Worm (Caenorhabditis elegans) whole organism, dauer: ENCODE data around the gene sra-4.

Source experiments
- unc-62 ChIP-seq: sonication (generic microtip); optimal IDR thresholded peaks from 2 replicates; lab custom pipeline; 2017; ENCODE audit warnings: missing biosample characterization, missing genetic modification reagents, missing genetic modification characterization

Gene sra-4

DNA sequence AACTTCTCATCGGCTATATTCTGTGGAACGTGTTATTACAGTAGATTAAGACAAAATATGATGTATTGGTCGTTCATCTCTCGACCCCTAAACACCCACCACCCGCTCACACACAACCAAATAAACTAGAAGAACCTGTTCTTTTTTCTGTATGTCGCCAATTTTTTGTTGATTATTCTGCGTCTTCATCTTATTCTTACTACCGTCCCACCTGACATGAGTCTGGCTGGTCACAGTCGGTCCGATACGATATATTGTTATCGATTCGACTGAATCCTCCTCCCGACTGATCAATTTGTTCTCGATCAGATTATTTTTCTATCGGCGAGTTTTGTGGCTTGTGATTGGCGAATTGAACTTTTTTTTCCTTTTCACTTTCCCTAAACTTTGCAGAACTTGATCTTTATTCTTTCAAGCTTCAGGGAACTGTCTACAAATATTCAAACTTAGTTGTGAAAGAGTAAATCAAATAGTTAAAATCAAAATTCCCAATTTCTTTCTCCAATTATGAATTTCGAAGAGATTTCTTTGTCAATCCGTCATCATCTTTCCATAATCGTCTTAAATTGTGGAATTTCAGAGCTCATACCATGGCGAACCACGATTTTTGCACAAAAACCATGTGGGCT is 12.4 kb upstream of the sra-4 start, which contains the start of gene F35H8.2:
Gene F35H8.2, plus strand, starts transcription at position 579 of the 629 bp plus-strand sequence.
- no peak for TF ChIP-seq unc-62

DNA sequence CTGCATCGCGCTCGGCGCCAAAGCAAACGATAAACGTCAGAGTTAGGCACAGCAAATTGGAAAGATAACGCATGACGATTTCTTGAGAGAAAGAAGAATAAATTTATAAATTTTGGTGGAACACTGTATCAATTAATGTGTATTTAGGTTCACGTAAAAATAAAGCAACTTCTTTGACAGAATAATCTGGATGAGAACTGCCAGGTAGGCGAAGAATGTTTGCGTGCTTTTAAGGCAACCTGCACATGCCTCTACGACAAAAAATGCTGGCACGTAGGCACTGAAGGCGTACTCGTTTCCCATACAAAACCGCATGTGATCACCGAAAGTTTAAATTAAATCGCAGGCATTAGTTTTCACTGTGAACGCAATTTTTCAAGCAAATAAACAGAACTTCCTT is 10.5 kb upstream of the sra-4 start, which contains the start of gene F35H8.1:
Gene F35H8.1, minus strand, starts transcription at position 101 of the 400 bp plus-strand sequence.
- no peak for TF ChIP-seq unc-62

DNA sequence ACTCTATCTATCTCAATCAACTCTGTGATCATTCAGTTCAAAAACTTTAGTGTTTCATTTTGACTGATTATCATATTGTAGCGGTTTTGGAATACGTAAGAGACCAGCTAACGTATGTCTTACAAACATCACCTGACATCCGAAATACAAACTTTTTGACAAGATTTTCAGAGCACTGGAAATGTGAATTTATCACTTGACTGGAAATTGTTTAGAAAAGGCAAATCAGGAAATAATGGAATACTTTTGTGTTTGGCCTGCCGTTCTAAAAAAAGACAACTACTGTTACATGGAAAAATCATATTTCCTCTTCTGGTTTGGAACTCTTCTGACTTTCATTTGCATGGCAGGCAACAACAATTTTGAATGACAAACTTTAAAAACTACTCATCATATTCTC is 8.9 kb upstream of the sra-4 start, which contains the start of gene F35H8.12:
Gene F35H8.12, plus strand, starts transcription at position 301 of the 400 bp plus-strand sequence.
- TF ChIP-seq unc-62, result no peak

DNA sequence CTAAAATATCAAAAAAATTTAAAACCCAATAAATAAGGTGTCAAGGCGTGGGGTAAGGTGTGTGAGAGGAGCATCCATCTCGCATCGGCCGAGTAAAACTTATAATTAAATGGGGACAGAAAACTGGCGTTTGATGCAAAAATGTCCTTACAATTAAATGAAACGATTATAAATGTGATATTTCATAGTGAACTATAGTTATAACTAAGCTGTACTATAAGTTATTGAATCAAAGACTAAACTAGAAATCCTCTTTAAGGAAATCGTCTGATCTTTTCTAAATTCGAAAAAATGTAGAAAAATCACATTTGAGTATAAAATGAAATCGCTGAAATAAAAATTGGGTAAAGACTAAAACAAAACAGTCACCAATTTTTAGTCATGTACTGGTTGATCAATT is 8.0 kb upstream of the sra-4 start, which contains the start of gene sra-6:
Gene sra-6, minus strand, starts transcription at position 101 of the 400 bp plus-strand sequence.
- no peak for TF ChIP-seq unc-62

DNA sequence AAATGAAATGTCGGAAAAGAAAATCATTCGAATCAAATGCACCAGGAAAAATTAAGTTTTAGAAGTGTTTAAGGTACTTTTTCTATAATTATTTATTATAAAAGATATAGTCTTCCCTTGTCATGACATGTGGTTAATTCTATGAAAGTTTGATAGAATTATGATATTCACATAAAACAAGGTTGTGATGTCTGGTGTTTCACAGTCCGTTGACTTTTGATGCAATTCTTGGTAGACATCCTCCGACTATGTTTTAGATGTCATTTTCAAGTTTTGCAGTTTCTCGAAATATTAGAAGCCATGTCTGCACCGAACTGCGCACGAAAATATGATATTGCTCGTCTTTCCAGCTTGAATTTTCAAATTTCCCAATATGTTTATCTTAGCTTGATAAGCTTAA is 1.7 kb upstream of the sra-4 start, which contains the start of gene sra-7:
Gene sra-7, plus strand, starts transcription at position 301 of the 400 bp plus-strand sequence.
- TF ChIP-seq unc-62, result no peak

DNA sequence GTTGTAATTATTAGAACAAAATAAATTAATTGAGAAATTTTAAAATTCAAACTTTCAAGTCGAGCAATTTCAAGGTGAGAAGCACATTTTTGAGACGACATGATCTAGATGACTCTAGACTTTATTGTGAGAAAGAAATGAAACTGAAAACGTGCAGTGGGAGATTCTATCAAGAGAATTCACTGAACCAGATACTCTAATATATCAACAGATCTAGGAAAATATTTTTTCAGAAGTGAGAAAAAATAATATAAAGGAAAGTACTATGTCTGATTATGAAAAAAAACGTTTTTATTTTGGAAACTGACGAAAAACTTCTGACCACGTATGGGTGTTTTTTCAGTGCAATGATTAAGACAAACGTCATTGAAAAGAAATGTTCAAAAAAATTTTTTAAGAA is 2.0 kb downstream of the sra-4 start, which contains the start of gene sra-3:
Gene sra-3, minus strand, starts transcription at position 101 of the 400 bp plus-strand sequence.
- no peak for TF ChIP-seq unc-62

DNA sequence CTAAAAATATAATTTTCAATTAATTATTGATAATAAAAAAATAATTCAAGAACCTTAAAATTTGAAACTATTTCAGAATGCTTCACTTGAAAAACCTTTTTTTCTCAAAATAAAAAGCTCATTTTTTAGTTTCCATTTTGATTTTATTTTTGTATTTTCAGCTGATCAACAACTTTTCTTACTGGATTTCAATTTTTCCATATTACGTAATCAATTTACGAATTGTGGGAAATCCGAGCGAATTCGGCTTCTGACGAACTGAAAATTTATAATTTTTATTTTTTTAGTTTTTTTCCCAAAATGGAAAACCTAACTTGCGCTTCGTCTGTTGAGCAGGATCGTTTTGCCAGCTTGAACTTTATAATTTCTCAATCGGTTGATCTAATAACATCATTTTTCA is 5.3 kb downstream of the sra-4 start, which contains the start of gene sra-8:
Gene sra-8, plus strand, starts transcription at position 301 of the 400 bp plus-strand sequence.
- TF ChIP-seq unc-62, result no peak

DNA sequence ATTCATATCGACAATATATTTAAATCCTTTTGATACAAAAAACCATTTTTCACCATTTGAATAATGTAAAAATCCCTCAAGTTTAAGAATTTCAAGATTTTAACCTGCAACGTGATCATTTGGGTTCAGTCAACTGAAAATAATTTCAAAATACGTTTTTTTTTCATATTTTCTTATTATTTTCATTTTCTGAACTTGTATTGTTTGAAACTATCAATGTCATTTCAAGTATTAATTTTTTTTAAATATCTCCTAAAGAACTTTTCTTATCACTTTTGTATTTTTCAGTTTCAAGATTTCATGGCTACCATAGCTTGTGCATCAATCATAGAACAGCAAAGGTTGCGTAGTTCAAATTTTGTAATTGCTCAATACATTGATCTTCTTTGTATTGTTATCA is 10.7 kb downstream of the sra-4 start, which contains the start of gene sra-9:
Gene sra-9, plus strand, starts transcription at position 301 of the 400 bp plus-strand sequence.
- TF ChIP-seq unc-62, result no peak

DNA sequence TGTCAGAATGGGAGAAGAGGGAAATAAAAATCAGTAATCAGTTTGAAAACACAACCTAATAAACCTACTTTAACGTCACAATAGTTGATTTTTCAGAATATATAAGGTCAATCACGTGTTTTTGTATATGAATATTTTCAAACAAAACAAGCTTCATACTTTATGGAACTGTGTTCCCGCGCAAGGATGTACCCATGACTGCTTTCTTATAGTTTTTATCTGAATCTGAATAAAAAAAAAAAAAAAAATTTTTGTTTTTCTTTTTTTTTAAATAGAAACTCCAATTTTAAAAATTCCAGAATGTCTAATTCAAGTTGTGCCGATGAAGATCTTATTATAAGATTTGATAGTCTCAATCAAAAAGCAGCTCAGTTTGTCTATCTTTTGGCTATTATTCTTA is 14.2 kb downstream of the sra-4 start, which contains the start of gene sra-2:
Gene sra-2, plus strand, starts transcription at position 301 of the 400 bp plus-strand sequence.
- TF ChIP-seq unc-62, result no peak

DNA sequence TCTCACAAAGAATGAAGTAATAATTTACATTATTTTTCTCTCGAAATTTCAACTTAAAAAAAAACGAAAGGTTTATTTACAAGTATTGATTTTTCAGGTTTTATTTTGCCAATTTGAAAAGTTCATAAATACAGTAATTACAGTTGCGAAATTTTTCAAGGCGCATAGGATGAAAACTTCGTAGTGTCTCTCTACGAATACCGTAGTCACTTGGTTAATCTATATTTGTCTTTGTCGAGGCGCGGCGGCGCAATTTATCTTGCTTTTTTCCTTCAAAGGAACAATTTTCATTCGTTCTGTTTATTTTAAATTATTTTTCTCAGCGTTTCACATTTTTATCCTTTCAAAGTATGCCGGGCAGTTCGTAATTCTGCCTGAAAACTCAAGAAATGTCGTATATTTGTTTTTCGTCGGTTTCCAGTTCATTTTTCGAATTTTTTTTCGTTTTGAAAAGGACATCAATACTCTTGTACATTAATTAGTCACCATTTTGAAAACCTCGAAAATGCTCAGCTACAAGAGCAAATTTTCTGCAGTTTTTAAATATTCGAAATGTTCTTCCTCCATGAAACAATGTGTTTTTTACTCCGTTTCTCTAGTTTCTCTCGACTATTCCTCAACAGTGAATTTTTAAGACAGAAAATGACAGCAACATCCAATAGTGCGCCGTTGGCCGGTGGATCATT is 19.0 kb downstream of the sra-4 start, which contains the start of gene mex-6:
Gene mex-6, plus strand, starts transcription at position 636 of the 686 bp plus-strand sequence.
- TF ChIP-seq unc-62, result no peak

DNA sequence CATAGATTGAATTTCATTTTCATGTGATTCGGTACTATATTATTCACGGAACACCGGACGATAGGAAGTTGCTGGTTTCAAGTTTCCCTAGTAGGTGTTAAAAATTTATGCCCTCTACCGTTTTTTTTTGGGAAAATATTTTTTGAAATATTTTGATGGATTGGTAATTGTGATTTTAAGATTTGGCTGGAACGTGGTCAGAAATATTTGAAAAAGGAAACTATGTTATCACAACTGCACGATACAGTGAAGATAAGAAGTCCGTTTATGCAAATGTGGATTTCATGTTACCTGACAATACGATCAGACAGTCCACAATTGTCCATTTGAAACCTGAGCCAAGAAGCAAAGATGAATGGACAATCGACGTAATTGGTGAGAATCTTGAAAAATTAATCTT is 19.7 kb downstream of the sra-4 start, which contains the start of gene AH6.17:
Gene AH6.17, plus strand, starts transcription at position 185 of the 400 bp plus-strand sequence.
- TF ChIP-seq unc-62, result no peak

DNA sequence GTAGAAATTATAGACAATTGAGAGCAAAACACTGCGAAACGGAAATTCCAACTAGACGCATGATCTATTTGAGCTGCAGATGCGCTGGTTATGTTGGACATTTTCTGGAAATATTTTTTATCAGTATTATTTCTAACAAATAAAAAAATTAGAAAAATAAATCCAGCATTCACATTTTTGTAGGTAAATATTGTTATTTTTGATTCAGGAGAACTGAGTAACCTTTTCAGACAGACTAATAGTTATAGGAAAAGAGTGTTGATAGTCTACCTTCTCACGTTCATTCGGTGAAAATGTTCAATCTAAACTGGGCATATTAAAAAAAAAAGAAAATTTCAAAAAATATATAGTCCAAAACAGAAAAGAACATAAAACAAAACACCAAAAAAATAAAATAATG is 21.1 kb downstream of the sra-4 start, which contains the start of gene sra-1:
Gene sra-1, minus strand, starts transcription at position 101 of the 400 bp plus-strand sequence.
- TF ChIP-seq unc-62, result no peak

DNA sequence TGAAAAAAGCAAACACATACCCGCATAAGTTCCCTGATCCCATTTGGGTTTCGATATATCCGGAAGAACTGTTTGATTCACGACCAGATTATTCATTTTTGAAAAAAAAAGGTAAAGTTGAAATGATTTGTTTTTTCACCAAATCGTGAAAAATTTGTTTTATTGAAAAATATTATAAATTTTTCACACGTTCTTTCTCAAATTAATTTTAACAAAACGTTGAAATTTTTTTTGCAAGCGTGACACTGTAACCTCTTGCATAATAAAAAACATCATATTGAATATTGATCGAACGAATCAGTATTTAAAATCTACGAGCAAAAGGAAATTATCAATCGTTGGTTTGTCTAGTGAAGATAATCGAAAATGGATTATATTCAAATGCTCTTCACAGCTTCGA is 23.9 kb downstream of the sra-4 start, which contains the start of the genes sfxn-1.1 and AH6.3:
Gene sfxn-1.1, minus strand, starts transcription at position 101 of the 400 bp plus-strand sequence.
Gene AH6.3, plus strand, starts transcription at position 275 of the 400 bp plus-strand sequence.
- TF ChIP-seq unc-62, result no peak

DNA sequence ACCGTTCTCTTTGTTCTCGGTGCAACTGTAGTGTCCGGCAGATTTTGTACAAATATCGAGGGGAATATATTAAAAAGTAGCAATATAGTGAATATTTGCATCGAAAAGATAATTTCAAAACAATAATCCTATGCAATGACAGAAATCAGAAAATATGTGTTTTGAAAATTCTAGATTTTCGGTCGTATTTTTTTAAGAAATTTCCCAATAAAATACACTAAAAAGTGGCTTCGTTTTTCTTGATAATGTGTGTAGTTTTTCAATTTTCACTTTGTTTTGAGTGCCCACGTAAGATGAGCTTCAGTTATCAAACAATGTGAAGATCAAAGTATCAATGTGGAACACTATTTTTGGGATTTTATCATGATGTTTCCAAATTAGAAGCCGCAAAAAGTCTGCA is 25.8 kb downstream of the sra-4 start, which contains the start of gene gcy-1:
Gene gcy-1, minus strand, starts transcription at position 101 of the 400 bp plus-strand sequence.
- no peak for TF ChIP-seq unc-62

DNA sequence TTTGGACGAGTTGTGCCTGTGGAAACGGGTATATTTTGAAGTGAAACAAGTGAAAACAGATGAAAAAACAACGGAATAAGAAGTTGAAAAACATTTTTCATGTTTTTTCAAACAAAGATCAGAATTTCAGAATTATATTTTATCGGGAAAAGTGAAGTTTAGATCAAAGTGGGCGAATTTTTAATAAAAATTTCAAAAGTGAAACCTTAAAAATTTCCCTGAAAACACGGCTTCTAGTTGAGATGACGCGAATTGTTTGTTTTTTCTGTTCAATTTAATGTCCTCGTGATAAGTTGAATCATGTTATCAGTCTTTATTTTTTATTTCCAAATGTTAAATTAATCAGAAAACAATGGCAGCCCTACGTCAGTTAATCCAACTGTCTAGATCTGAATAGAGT is 35.5 kb downstream of the sra-4 start, which contains the start of gene gcy-3:
Gene gcy-3, minus strand, starts transcription at position 101 of the 400 bp plus-strand sequence.
- TF ChIP-seq unc-62, result no peak

DNA sequence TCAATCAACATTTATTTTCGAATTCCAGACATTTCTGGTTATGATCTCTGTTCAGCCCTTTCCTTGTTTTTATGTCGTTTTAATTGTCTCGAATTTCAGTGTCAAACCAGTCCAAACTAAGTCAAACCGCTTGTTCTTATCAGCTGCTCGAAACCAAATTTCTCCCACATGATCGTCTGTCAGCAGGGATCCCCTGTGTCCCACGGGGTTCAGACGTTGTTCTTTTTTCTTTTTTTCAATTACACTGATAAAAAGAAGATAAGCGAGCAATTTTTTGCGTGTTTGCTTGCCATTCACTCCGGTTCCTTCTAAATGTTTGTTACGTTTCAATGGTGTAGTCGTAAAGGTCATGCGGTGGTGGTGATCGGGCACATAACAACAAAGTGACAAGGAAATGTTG is 40.7 kb downstream of the sra-4 start:
- TF ChIP-seq unc-62, result no peak

DNA sequence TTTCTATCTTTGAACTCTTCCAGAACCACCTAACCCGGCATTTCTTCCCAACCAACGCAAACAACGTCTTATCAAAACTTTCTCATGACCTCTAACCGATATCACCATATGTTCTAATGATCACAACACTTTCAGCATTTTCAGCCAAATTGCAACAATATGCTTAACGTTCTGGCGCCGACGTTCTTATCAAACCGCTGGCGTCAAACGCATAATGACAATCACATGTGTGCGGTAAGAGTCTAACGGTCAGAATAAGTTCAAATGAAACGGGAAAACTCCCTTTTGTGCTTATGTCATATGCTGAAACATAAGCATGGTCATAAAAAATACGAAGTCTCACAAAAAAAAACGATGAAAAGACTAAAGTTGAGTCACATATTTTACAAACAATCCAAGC is 41.8 kb downstream of the sra-4 start:
- TF ChIP-seq unc-62, result no peak
